Worm (Caenorhabditis elegans) whole organism, mixed stage, embryonic: ENCODE measurements around the gene ell-1.
A peak's percentile ranks its signal among the peaks of the same experiment; 100 is the strongest.

ENCODE experiments used
- M03D4.4 ChIP-seq: sonication (generic microtip); optimal IDR thresholded peaks from 2 replicates; lab custom pipeline; 2017; ENCODE audit warnings: mild to moderate bottlenecking, missing genetic modification characterization, missing compliant biosample characterization
- bed-3 ChIP-seq: fragments of 200-800 bp; sonication (Bioruptor generic); optimal IDR thresholded peaks from 3 replicates; lab custom pipeline; 2018; ENCODE audit warnings: mild to moderate bottlenecking, missing genetic modification characterization, moderate library complexity, missing compliant biosample characterization
- blmp-1 ChIP-seq: fragments of 150-350 bp; optimal IDR thresholded peaks from 2 replicates; lab custom pipeline; 2014; ENCODE audit warnings: missing biosample characterization, missing genetic modification characterization
- ceh-39 ChIP-seq: fragments of 150-350 bp; optimal IDR thresholded peaks from 2 replicates; lab custom pipeline; 2014; ENCODE audit warnings: missing biosample characterization, missing genetic modification characterization
- ceh-43 ChIP-seq: fragments of 200-800 bp; sonication (Bioruptor generic); optimal IDR thresholded peaks from 2 replicates; lab custom pipeline; 2018; ENCODE audit warnings: mild to moderate bottlenecking, missing genetic modification characterization, moderate library complexity, missing compliant biosample characterization
- ces-1 ChIP-seq: fragments of 150-350 bp; optimal IDR thresholded peaks from 2 replicates; lab custom pipeline; 2014; ENCODE audit warnings: missing biosample characterization, missing genetic modification reagents, missing genetic modification characterization
- cnd-1 ChIP-seq: fragments of 200-800 bp; sonication (Bioruptor generic); optimal IDR thresholded peaks from 2 replicates; lab custom pipeline; 2018; ENCODE audit warnings: mild to moderate bottlenecking, missing genetic modification characterization, missing compliant biosample characterization
- drap-1 ChIP-seq: fragments of 200-800 bp; sonication (Bioruptor generic); optimal IDR thresholded peaks from 3 replicates; lab custom pipeline; 2018; ENCODE audit warnings: mild to moderate bottlenecking, missing genetic modification characterization, missing compliant biosample characterization
- elt-1 ChIP-seq: sonication (generic microtip); optimal IDR thresholded peaks from 2 replicates; lab custom pipeline; 2017; ENCODE audit warnings: missing genetic modification characterization, mild to moderate bottlenecking, missing compliant biosample characterization, antibody characterized with exemption, moderate library complexity, borderline replicate concordance; ENCODE audit not compliant: insufficient read depth
- elt-3 ChIP-seq: fragments of 150-350 bp; optimal IDR thresholded peaks from 2 replicates; lab custom pipeline; 2014; ENCODE audit warnings: missing biosample characterization, missing genetic modification characterization
- flh-1 ChIP-seq: fragments of 200-800 bp; sonication (Bioruptor generic); optimal IDR thresholded peaks from 2 replicates; lab custom pipeline; 2018; ENCODE audit warnings: mild to moderate bottlenecking, missing genetic modification characterization, moderate library complexity, missing compliant biosample characterization
- ham-2 ChIP-seq: fragments of 200-800 bp; sonication (Bioruptor generic); optimal IDR thresholded peaks from 2 replicates; lab custom pipeline; 2018; ENCODE audit warnings: mild to moderate bottlenecking, missing genetic modification characterization, missing compliant biosample characterization
- hlh-1 ChIP-seq: fragments of 150-350 bp; optimal IDR thresholded peaks from 2 replicates; lab custom pipeline; 2014; ENCODE audit warnings: missing biosample characterization, missing genetic modification reagents, missing genetic modification characterization
- lin-13 ChIP-seq: fragments of 150-350 bp; optimal IDR thresholded peaks from 2 replicates; lab custom pipeline; 2014; ENCODE audit warnings: missing biosample characterization, missing genetic modification characterization
- lin-32 ChIP-seq: fragments of 200-800 bp; sonication (Bioruptor generic); optimal IDR thresholded peaks from 2 replicates; lab custom pipeline; 2018; ENCODE audit warnings: mild to moderate bottlenecking, missing genetic modification characterization, missing compliant biosample characterization
- mab-5 ChIP-seq: fragments of 150-350 bp; optimal IDR thresholded peaks from 2 replicates; lab custom pipeline; 2014; ENCODE audit warnings: missing biosample characterization, missing genetic modification characterization
- mep-1 ChIP-seq: fragments of 150-350 bp; optimal IDR thresholded peaks from 2 replicates; lab custom pipeline; 2017; ENCODE audit warnings: missing biosample characterization, missing genetic modification reagents, missing genetic modification characterization, inconsistent platforms
- mls-2 ChIP-seq: sonication (generic microtip); optimal IDR thresholded peaks from 2 replicates; lab custom pipeline; 2016; ENCODE audit warnings: mild to moderate bottlenecking, missing genetic modification characterization, moderate library complexity, missing compliant biosample characterization
- nhr-12 ChIP-seq: fragments of 150-350 bp; optimal IDR thresholded peaks from 2 replicates; lab custom pipeline; 2014; ENCODE audit warnings: missing biosample characterization, missing genetic modification characterization
- nhr-28 ChIP-seq: fragments of 150-350 bp; optimal IDR thresholded peaks from 2 replicates; lab custom pipeline; 2014; ENCODE audit warnings: missing biosample characterization, missing genetic modification characterization
- nhr-76 ChIP-seq: sonication (generic microtip); optimal IDR thresholded peaks from 2 replicates; lab custom pipeline; 2017; ENCODE audit warnings: missing biosample characterization, missing genetic modification characterization
- sem-2 ChIP-seq: fragments of 200-800 bp; sonication (Bioruptor generic); optimal IDR thresholded peaks from 2 replicates; lab custom pipeline; 2018; ENCODE audit warnings: mild to moderate bottlenecking, missing genetic modification characterization, missing compliant biosample characterization
- sptf-1 ChIP-seq: sonication (generic microtip); optimal IDR thresholded peaks from 2 replicates; lab custom pipeline; 2017; ENCODE audit warnings: mild to moderate bottlenecking, missing genetic modification characterization, moderate library complexity, missing compliant biosample characterization
- tbx-8 ChIP-seq: fragments of 200-800 bp; sonication (Bioruptor generic); optimal IDR thresholded peaks from 2 replicates; lab custom pipeline; 2018; ENCODE audit warnings: mild to moderate bottlenecking, missing genetic modification characterization, moderate library complexity, missing compliant biosample characterization
- unc-120 ChIP-seq: sonication (generic microtip); optimal IDR thresholded peaks from 2 replicates; lab custom pipeline; 2017; ENCODE audit warnings: missing genetic modification characterization, missing compliant biosample characterization; ENCODE audit not compliant: poor library complexity, severe bottlenecking
- unc-39 ChIP-seq: fragments of 150-350 bp; optimal IDR thresholded peaks from 2 replicates; lab custom pipeline; 2014; ENCODE audit warnings: missing biosample characterization, missing genetic modification characterization
- unc-62 ChIP-seq: fragments of 150-350 bp; optimal IDR thresholded peaks from 2 replicates; lab custom pipeline; 2014; ENCODE audit warnings: missing biosample characterization, missing genetic modification reagents, missing genetic modification characterization
- ztf-11 ChIP-seq: fragments of 150-350 bp; optimal IDR thresholded peaks from 2 replicates; lab custom pipeline; 2014; ENCODE audit warnings: missing biosample characterization, missing genetic modification characterization

ell-1 gene

ce11 chrIV:4408714-4409113 is 14.5 kb downstream of the ell-1 start:
- TF ChIP-seq nhr-12 (no peak), elt-1 (tag; lab: Kevin White, UChicago) (no peak), unc-120 (tag; lab: Kevin White, UChicago) (no peak), nhr-76 (tag; lab: Kevin White, UChicago) (no peak)

DNA sequence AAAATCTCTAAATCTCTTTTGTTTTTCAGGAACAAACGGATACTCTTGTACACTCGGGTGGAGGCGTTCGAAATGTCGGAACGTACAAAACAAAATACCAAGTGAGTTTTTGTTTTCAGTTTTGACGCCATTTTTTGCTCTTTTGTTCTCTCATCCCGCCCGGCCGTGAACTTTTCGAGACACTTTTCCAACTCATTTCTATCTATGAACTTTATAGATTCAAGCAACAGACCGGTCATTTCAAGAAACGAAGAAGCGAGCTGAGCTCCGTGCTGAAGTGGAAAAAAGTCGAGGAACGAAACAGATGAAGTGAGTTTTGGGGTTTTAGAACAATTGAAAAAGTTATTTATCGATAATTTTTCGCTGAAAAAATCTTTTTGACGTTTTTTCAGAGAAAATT is 16.3 kb downstream of the ell-1 start:
- TF ChIP-seq ceh-43 (GFP tag; lab: Kevin White, UChicago) (no peak), hlh-1 (no peak), M03D4.4 (no peak), flh-1 (GFP tag; lab: Kevin White, UChicago) (no peak), elt-1 (tag; lab: Kevin White, UChicago) (no peak), unc-39 (tag; lab: Kevin White, UChicago) (no peak), sem-2 (GFP tag; lab: Kevin White, UChicago) (no peak), elt-3 (tag; lab: Kevin White, UChicago) (no peak), mep-1 (no peak), ham-2 (GFP tag; lab: Kevin White, UChicago) (no peak), ztf-11 (tag; lab: Kevin White, UChicago) (no peak), mls-2 (tag; lab: Kevin White, UChicago) (no peak), sptf-1 (tag; lab: Kevin White, UChicago) (no peak), drap-1 (GFP tag; lab: Kevin White, UChicago) (no peak), nhr-12 (no peak), nhr-28 (tag; lab: Kevin White, UChicago) (no peak), blmp-1 (tag; lab: Kevin White, UChicago) (no peak), unc-62 (GFP tag; lab: Kevin White, UChicago) (no peak), lin-13 (no peak), tbx-8 (GFP tag; lab: Kevin White, UChicago) (no peak)

ce11 chrIV:4411311-4411947 is 17.2 kb downstream of the ell-1 start:
- TF ChIP-seq ceh-39 (tag; lab: Kevin White, UChicago) (no peak), lin-13 (no peak), ham-2 (GFP tag; lab: Kevin White, UChicago) (no peak), unc-62 (GFP tag; lab: Kevin White, UChicago) (no peak), drap-1 (GFP tag; lab: Kevin White, UChicago) (no peak), ces-1 (GFP tag; lab: Kevin White, UChicago) (no peak), nhr-76 (tag; lab: Kevin White, UChicago) (no peak), sptf-1 (tag; lab: Kevin White, UChicago) (no peak), elt-1 (tag; lab: Kevin White, UChicago) (no peak), nhr-12 (no peak)

- TF ChIP-seq sem-2 (GFP tag; lab: Kevin White, UChicago): peak; percentile 0
- TF ChIP-seq tbx-8 (GFP tag; lab: Kevin White, UChicago): no peak
Measured at ce11 chrIV:4411948-4412335, 17.7 kb downstream of the ell-1 start.

- TF ChIP-seq M03D4.4 (no peak), mep-1 (no peak), hlh-1 (no peak), unc-62 (GFP tag; lab: Kevin White, UChicago) (no peak), mab-5 (tag; lab: Kevin White, UChicago) (no peak), cnd-1 (tag; lab: Kevin White, UChicago) (no peak), sem-2 (GFP tag; lab: Kevin White, UChicago) (no peak), bed-3 (GFP tag; lab: Kevin White, UChicago) (no peak), flh-1 (GFP tag; lab: Kevin White, UChicago) (no peak)
Measured at ce11 chrIV:4413114-4413513, 18.9 kb downstream of the ell-1 start.

DNA sequence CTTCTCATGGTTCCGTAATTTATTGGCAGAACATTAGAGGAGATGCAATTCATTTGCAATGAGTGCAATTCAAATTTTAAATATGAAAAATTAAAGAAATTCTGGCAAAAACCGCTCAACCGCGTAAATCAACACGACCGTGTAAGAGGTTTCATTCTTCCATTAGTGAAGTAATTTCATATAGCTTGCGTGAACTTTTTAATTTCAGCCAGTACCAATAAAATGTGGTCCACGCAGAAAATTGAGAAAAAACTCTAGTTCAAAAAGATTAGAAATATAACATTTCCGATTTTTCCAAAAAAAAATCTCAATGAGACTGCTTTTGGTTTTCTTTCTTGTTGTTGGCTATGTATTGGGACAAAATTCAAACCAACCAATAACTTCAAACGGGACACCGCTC is 27.8 kb downstream of the ell-1 start, which contains the start of gene clec-175:
clec-175 (plus strand) TSS at position 301 of the 400 bp plus-strand sequence.
- no peak for TF ChIP-seq lin-32 (GFP tag; lab: Kevin White, UChicago)
- TF ChIP-seq, all 35 proteins: peak for 0
